Fruit fly (Drosophila melanogaster) whole organism, adult: Measurements from ENCODE around the gene CG12236.
A peak's percentile ranks its signal among the peaks of the same experiment; 100 is the strongest.

Experiments used
- CG11617 ChIP-seq: fragments of 200-800 bp; sonication (Bioruptor generic); optimal IDR thresholded peaks from 2 replicates; lab custom pipeline; 2017; ENCODE audit warnings: mild to moderate bottlenecking, missing biosample characterization, missing genetic modification reagents, missing genetic modification characterization
- CG14711 ChIP-seq: fragments of 200-800 bp; sonication (Bioruptor generic); optimal IDR thresholded peaks from 2 replicates; lab custom pipeline; 2018; ENCODE audit warnings: missing biosample characterization, mild to moderate bottlenecking, missing genetic modification characterization, moderate library complexity
- CG1620 ChIP-seq: fragments of 200-800 bp; sonication (Bioruptor generic); optimal IDR thresholded peaks from 2 replicates; lab custom pipeline; 2016; ENCODE audit warnings: missing biosample characterization, missing genetic modification characterization
- CG33017 ChIP-seq: fragments of 200-800 bp; sonication (Bioruptor generic); optimal IDR thresholded peaks from 2 replicates; lab custom pipeline; 2018; ENCODE audit warnings: missing biosample characterization, mild to moderate bottlenecking, missing genetic modification characterization, moderate library complexity
- CG5204 ChIP-seq: fragments of 200-800 bp; sonication (Bioruptor generic); optimal IDR thresholded peaks from 2 replicates; lab custom pipeline; 2016; ENCODE audit warnings: missing biosample characterization, missing genetic modification characterization
- CG7045 ChIP-seq: fragments of 200-800 bp; sonication (Bioruptor generic); optimal IDR thresholded peaks from 2 replicates; lab custom pipeline; 2017; ENCODE audit warnings: missing biosample characterization, mild to moderate bottlenecking, missing genetic modification characterization
- CG7101 ChIP-seq: fragments of 200-800 bp; sonication (Bioruptor generic); optimal IDR thresholded peaks from 2 replicates; lab custom pipeline; 2018; ENCODE audit warnings: missing biosample characterization, mild to moderate bottlenecking, missing genetic modification characterization, moderate library complexity
- Hr96 ChIP-seq: fragments of 200-800 bp; sonication (Bioruptor generic); optimal IDR thresholded peaks from 2 replicates; lab custom pipeline; 2016; ENCODE audit warnings: missing biosample characterization, missing genetic modification characterization
- Mnt ChIP-seq: fragments of 200-800 bp; sonication (Bioruptor generic); optimal IDR thresholded peaks from 2 replicates; lab custom pipeline; 2016; ENCODE audit warnings: missing biosample characterization, mild to moderate bottlenecking, missing genetic modification characterization
- bab1 ChIP-seq: fragments of 200-800 bp; sonication (Bioruptor generic); optimal IDR thresholded peaks from 3 replicates; lab custom pipeline; 2019; ENCODE audit warnings: missing biosample characterization, mild to moderate bottlenecking, missing genetic modification characterization, moderate library complexity
- kay ChIP-seq: fragments of 200-800 bp; sonication (Bioruptor generic); peaks from one replicate; lab custom pipeline; 2016; ENCODE audit warnings: missing biosample characterization, missing genetic modification characterization, borderline replicate concordance
- ovo ChIP-seq: fragments of 200-800 bp; sonication (Bioruptor generic); optimal IDR thresholded peaks from 2 replicates; lab custom pipeline; 2016; ENCODE audit warnings: missing biosample characterization, missing genetic modification characterization
- tj ChIP-seq: fragments of 200-800 bp; sonication (Bioruptor generic); optimal IDR thresholded peaks from 3 replicates; lab custom pipeline; 2017; ENCODE audit warnings: missing biosample characterization, mild to moderate bottlenecking, missing genetic modification characterization, moderate library complexity
- toe ChIP-seq: fragments of 200-800 bp; sonication (Bioruptor generic); optimal IDR thresholded peaks from 2 replicates; lab custom pipeline; 2016; ENCODE audit warnings: missing biosample characterization, missing genetic modification characterization

- TF ChIP-seq CG5204 (GFP tag; lab: Kevin White, UChicago), result no peak
- peak; percentile 17 for TF ChIP-seq CG7101
- no peak for TF ChIP-seq ovo
- peak; percentile 94 for TF ChIP-seq tj (GFP tag; lab: Kevin White, UChicago)
- TF ChIP-seq toe (GFP tag; lab: Kevin White, UChicago), result no peak
- TF ChIP-seq CG1620 (GFP tag; lab: Kevin White, UChicago), result no peak
- TF ChIP-seq CG11617 (GFP tag; lab: Kevin White, UChicago), result no peak
- no peak for TF ChIP-seq Hr96 (GFP tag; lab: Kevin White, UChicago)
- no peak for TF ChIP-seq CG33017 (tag; lab: Kevin White, UChicago)
- no peak for TF ChIP-seq Mnt
- TF ChIP-seq kay (GFP tag; lab: Kevin White, UChicago), result no peak
- TF ChIP-seq CG7045 (GFP tag; lab: Kevin White, UChicago), result no peak
- no peak for TF ChIP-seq bab1 (GFP tag; lab: Kevin White, UChicago)
- no peak for TF ChIP-seq CG14711 (tag; lab: Kevin White, UChicago)
These were observed 10.9 kb upstream of the CG12236 start for dm6 chrX:5896809-5897700.
